Fruit fly (Drosophila melanogaster) whole organism, embryonic: Measurements from ENCODE around the gene Ms.

Source experiments
- ATbp ChIP-seq: fragments of 200-800 bp; sonication (Bioruptor generic); optimal IDR thresholded peaks from 2 replicates; lab custom pipeline; 2017; ENCODE audit warnings: missing biosample characterization, mild to moderate bottlenecking, missing genetic modification characterization, missing genetic modification reagents
- Ada2b ChIP-seq: fragments of 200-800 bp; sonication (Bioruptor generic); IDR thresholded peaks from 2 replicates; pipeline ENCODE4 v1.3.6; 2022; ENCODE audit warnings: missing biosample characterization, missing genetic modification characterization
- Atf3 ChIP-seq: fragments of 200-800 bp; sonication (Bioruptor generic); optimal IDR thresholded peaks from 3 replicates; lab custom pipeline; 2016; ENCODE audit warnings: missing biosample characterization, missing genetic modification characterization
- CG10209 ChIP-seq: fragments of 200-800 bp; sonication (Bioruptor generic); optimal IDR thresholded peaks from 3 replicates; lab custom pipeline; 2017; ENCODE audit warnings: missing biosample characterization, mild to moderate bottlenecking, missing genetic modification characterization, missing genetic modification reagents
- CG10366 ChIP-seq: fragments of 200-800 bp; sonication (Bioruptor generic); IDR thresholded peaks from 2 replicates; pipeline ENCODE4 v1.3.6; 2022; ENCODE audit warnings: missing biosample characterization, missing genetic modification characterization
- CG12219 ChIP-seq: fragments of 200-800 bp; sonication (Bioruptor generic); optimal IDR thresholded peaks from 3 replicates; lab custom pipeline; 2018; ENCODE audit warnings: missing biosample characterization, mild to moderate bottlenecking, missing genetic modification characterization
- CG12659 ChIP-seq: fragments of 200-800 bp; sonication (Bioruptor generic); optimal IDR thresholded peaks from 3 replicates; lab custom pipeline; 2017; ENCODE audit warnings: mild to moderate bottlenecking, missing biosample characterization, missing genetic modification reagents, missing genetic modification characterization
- CG14860 ChIP-seq: fragments of 200-800 bp; sonication (Bioruptor generic); IDR thresholded peaks from 3 replicates; pipeline ENCODE4 v1.3.6; 2022; ENCODE audit warnings: missing biosample characterization, missing genetic modification characterization; ENCODE audit not compliant: partially characterized antibody
- CG14965 ChIP-seq: fragments of 200-800 bp; sonication (Bioruptor generic); optimal IDR thresholded peaks from 2 replicates; lab custom pipeline; 2016; ENCODE audit warnings: missing biosample characterization, missing genetic modification characterization, borderline replicate concordance
- CG15011 ChIP-seq: fragments of 200-800 bp; sonication (Bioruptor generic); optimal IDR thresholded peaks from 3 replicates; lab custom pipeline; 2018; ENCODE audit warnings: missing biosample characterization, mild to moderate bottlenecking, missing genetic modification characterization
- CG16779 ChIP-seq: fragments of 200-800 bp; sonication (Bioruptor generic); IDR thresholded peaks from 2 replicates; pipeline ENCODE4 v1.3.6; 2022; ENCODE audit warnings: missing biosample characterization, missing genetic modification characterization
- CG16815 ChIP-seq: fragments of 200-800 bp; sonication (Bioruptor generic); optimal IDR thresholded peaks from 3 replicates; lab custom pipeline; 2017; ENCODE audit warnings: missing biosample characterization, mild to moderate bottlenecking, missing genetic modification characterization
- CG2875 ChIP-seq: fragments of 200-800 bp; sonication (Bioruptor generic); optimal IDR thresholded peaks from 2 replicates; lab custom pipeline; 2017; ENCODE audit warnings: missing biosample characterization, mild to moderate bottlenecking, missing genetic modification characterization, missing genetic modification reagents
- CG30020 ChIP-seq: fragments of 200-800 bp; optimal IDR thresholded peaks from 2 replicates; lab custom pipeline; 2019; ENCODE audit warnings: missing biosample characterization, mild to moderate bottlenecking, missing genetic modification characterization, moderate library complexity
- CG32532 ChIP-seq: fragments of 200-800 bp; sonication (Bioruptor generic); IDR thresholded peaks from 2 replicates; pipeline ENCODE4 v1.3.6; 2022; ENCODE audit warnings: missing biosample characterization, missing genetic modification characterization
- CG32772 ChIP-seq: fragments of 200-800 bp; sonication (Bioruptor generic); IDR thresholded peaks from 2 replicates; pipeline ENCODE4 v1.3.6; 2022; ENCODE audit warnings: missing biosample characterization, missing genetic modification characterization
- CG3407 ChIP-seq: fragments of 200-800 bp; sonication (Bioruptor generic); optimal IDR thresholded peaks from 2 replicates; lab custom pipeline; 2018; ENCODE audit warnings: missing biosample characterization, mild to moderate bottlenecking, missing genetic modification characterization
- CG42726 ChIP-seq: fragments of 200-800 bp; sonication (Bioruptor generic); IDR thresholded peaks from 2 replicates; pipeline ENCODE4 v1.3.6; 2022; ENCODE audit warnings: missing biosample characterization, missing genetic modification characterization; ENCODE audit not compliant: partially characterized antibody
- CG4282 ChIP-seq: fragments of 200-800 bp; sonication (Bioruptor generic); optimal IDR thresholded peaks from 2 replicates; lab custom pipeline; 2016; ENCODE audit warnings: missing biosample characterization, missing genetic modification characterization
- CG6791 ChIP-seq: fragments of 200-800 bp; sonication (Bioruptor generic); IDR thresholded peaks from 3 replicates; pipeline ENCODE4 v1.3.6; 2022; ENCODE audit warnings: missing biosample characterization, missing genetic modification characterization; ENCODE audit not compliant: partially characterized antibody
- CG6813 ChIP-seq: fragments of 200-800 bp; sonication (Bioruptor generic); optimal IDR thresholded peaks from 2 replicates; lab custom pipeline; 2017; ENCODE audit warnings: missing biosample characterization, missing genetic modification characterization, mild to moderate bottlenecking, moderate library complexity, missing genetic modification reagents
- CG7839 ChIP-seq: fragments of 200-800 bp; sonication (Bioruptor generic); optimal IDR thresholded peaks from 3 replicates; lab custom pipeline; 2018; ENCODE audit warnings: missing biosample characterization, mild to moderate bottlenecking, missing genetic modification characterization, moderate library complexity
- CG9817 ChIP-seq: fragments of 200-800 bp; sonication (Bioruptor generic); optimal IDR thresholded peaks from 2 replicates; lab custom pipeline; 2018; ENCODE audit warnings: missing biosample characterization, mild to moderate bottlenecking, missing genetic modification characterization, moderate library complexity
- GATAe ChIP-seq: fragments of 200-800 bp; sonication (Bioruptor generic); conservative IDR thresholded peaks from 2 replicates; pipeline ENCODE4 v1.3.6; 2022; ENCODE audit warnings: missing biosample characterization, missing genetic modification characterization
- Hr3 ChIP-seq: fragments of 200-800 bp; sonication (Bioruptor generic); optimal IDR thresholded peaks from 3 replicates; lab custom pipeline; 2016; ENCODE audit warnings: missing biosample characterization, missing genetic modification characterization
- Ptx1 ChIP-seq: fragments of 200-800 bp; sonication (Bioruptor generic); IDR thresholded peaks from 2 replicates; pipeline ENCODE4 v1.3.6; 2022; ENCODE audit warnings: missing biosample characterization, missing genetic modification characterization
- Rx ChIP-seq: fragments of 200-800 bp; sonication (Bioruptor generic); IDR thresholded peaks from 2 replicates; pipeline ENCODE4 v1.3.6; 2022; ENCODE audit warnings: missing biosample characterization, missing genetic modification characterization
- Taf1 ChIP-seq: fragments of 200-800 bp; sonication (Bioruptor generic); IDR thresholded peaks from 2 replicates; pipeline ENCODE4 v1.3.6; 2022; ENCODE audit warnings: missing biosample characterization, missing genetic modification characterization
- chinmo ChIP-seq: fragments of 200-800 bp; sonication (Bioruptor generic); IDR thresholded peaks from 4 replicates; pipeline ENCODE4 v1.3.6; 2022; ENCODE audit warnings: missing biosample characterization, missing genetic modification characterization; ENCODE audit not compliant: partially characterized antibody
- crc ChIP-seq: fragments of 200-800 bp; sonication (Bioruptor generic); optimal IDR thresholded peaks from 2 replicates; lab custom pipeline; 2016; ENCODE audit warnings: missing biosample characterization, missing genetic modification characterization
- dati ChIP-seq: fragments of 200-800 bp; sonication (Bioruptor generic); IDR thresholded peaks from 2 replicates; pipeline ENCODE4 v1.3.6; 2022; ENCODE audit warnings: missing biosample characterization, missing genetic modification characterization
- disco-r ChIP-seq: fragments of 200-800 bp; sonication (Bioruptor generic); optimal IDR thresholded peaks from 2 replicates; lab custom pipeline; 2016; ENCODE audit warnings: missing biosample characterization, missing genetic modification characterization
- exex ChIP-seq: fragments of 200-800 bp; sonication (Bioruptor generic); optimal IDR thresholded peaks from 4 replicates; lab custom pipeline; 2018; ENCODE audit warnings: missing biosample characterization, mild to moderate bottlenecking, missing genetic modification characterization, moderate library complexity
- fru ChIP-seq: fragments of >200 bp; optimal IDR thresholded peaks from 2 replicates; lab custom pipeline; 2017
- gfzf ChIP-seq: fragments of 200-800 bp; sonication (Bioruptor generic); optimal IDR thresholded peaks from 2 replicates; lab custom pipeline; 2016; ENCODE audit warnings: missing biosample characterization, mild to moderate bottlenecking, missing genetic modification characterization, moderate library complexity
- gsb ChIP-seq: fragments of 200-800 bp; sonication (Bioruptor generic); IDR thresholded peaks from 2 replicates; pipeline ENCODE4 v1.3.6; 2022; ENCODE audit warnings: missing biosample characterization, missing genetic modification characterization
- lbe ChIP-seq: fragments of 200-800 bp; sonication (Bioruptor generic); optimal IDR thresholded peaks from 2 replicates; lab custom pipeline; 2016; ENCODE audit warnings: missing biosample characterization, mild to moderate bottlenecking, missing genetic modification characterization
- maf-S ChIP-seq: fragments of 200-800 bp; sonication (Bioruptor generic); optimal IDR thresholded peaks from 2 replicates; lab custom pipeline; 2016; ENCODE audit warnings: missing biosample characterization, missing genetic modification characterization
- mld ChIP-seq: fragments of 200-800 bp; sonication (Bioruptor generic); IDR thresholded peaks from 3 replicates; pipeline ENCODE4 v1.3.6; 2022; ENCODE audit warnings: missing biosample characterization, missing genetic modification characterization; ENCODE audit not compliant: partially characterized antibody
- nerfin-1 ChIP-seq: fragments of 200-800 bp; sonication (Bioruptor generic); optimal IDR thresholded peaks from 3 replicates; lab custom pipeline; 2019; ENCODE audit warnings: missing biosample characterization, mild to moderate bottlenecking, missing genetic modification characterization, moderate library complexity
- ro ChIP-seq: fragments of 200-800 bp; sonication (Bioruptor generic); IDR thresholded peaks from 2 replicates; pipeline ENCODE4 v1.3.6; 2022; ENCODE audit warnings: missing biosample characterization, missing genetic modification characterization
- sd ChIP-seq: fragments of 200-800 bp; sonication (Bioruptor generic); optimal IDR thresholded peaks from 3 replicates; lab custom pipeline; 2018; ENCODE audit warnings: missing biosample characterization, mild to moderate bottlenecking, missing genetic modification characterization, moderate library complexity
- tna ChIP-seq: fragments of 200-800 bp; sonication (Bioruptor generic); IDR thresholded peaks from 2 replicates; pipeline ENCODE4 v1.3.6; 2022; ENCODE audit warnings: missing biosample characterization, missing genetic modification characterization; ENCODE audit not compliant: partially characterized antibody
- trh ChIP-seq: fragments of 200-800 bp; sonication (Bioruptor generic); optimal IDR thresholded peaks from 2 replicates; lab custom pipeline; 2016; ENCODE audit warnings: missing biosample characterization, missing genetic modification characterization
- unc-4 ChIP-seq: fragments of 200-800 bp; sonication (Bioruptor generic); IDR thresholded peaks from 2 replicates; pipeline ENCODE4 v1.3.6; 2022; ENCODE audit warnings: missing biosample characterization, missing genetic modification characterization; ENCODE audit not compliant: partially characterized antibody
- unpg ChIP-seq: fragments of 200-800 bp; sonication (Bioruptor generic); optimal IDR thresholded peaks from 3 replicates; lab custom pipeline; 2018; ENCODE audit warnings: missing biosample characterization, mild to moderate bottlenecking, missing genetic modification characterization, moderate library complexity
- z ChIP-seq: fragments of 200-800 bp; sonication (Bioruptor generic); IDR thresholded peaks from 3 replicates; pipeline ENCODE4 v1.3.6; 2022; ENCODE audit warnings: missing biosample characterization, missing genetic modification characterization
- zen ChIP-seq: fragments of 200-800 bp; sonication (Bioruptor generic); optimal IDR thresholded peaks from 3 replicates; lab custom pipeline; 2018; ENCODE audit warnings: missing biosample characterization, mild to moderate bottlenecking, missing genetic modification characterization, moderate library complexity
- zen2 ChIP-seq: fragments of 200-800 bp; sonication (Bioruptor generic); IDR thresholded peaks from 3 replicates; pipeline ENCODE4 v1.3.6; 2022; ENCODE audit warnings: missing biosample characterization, missing genetic modification characterization; ENCODE audit not compliant: partially characterized antibody

The Ms gene

DNA sequence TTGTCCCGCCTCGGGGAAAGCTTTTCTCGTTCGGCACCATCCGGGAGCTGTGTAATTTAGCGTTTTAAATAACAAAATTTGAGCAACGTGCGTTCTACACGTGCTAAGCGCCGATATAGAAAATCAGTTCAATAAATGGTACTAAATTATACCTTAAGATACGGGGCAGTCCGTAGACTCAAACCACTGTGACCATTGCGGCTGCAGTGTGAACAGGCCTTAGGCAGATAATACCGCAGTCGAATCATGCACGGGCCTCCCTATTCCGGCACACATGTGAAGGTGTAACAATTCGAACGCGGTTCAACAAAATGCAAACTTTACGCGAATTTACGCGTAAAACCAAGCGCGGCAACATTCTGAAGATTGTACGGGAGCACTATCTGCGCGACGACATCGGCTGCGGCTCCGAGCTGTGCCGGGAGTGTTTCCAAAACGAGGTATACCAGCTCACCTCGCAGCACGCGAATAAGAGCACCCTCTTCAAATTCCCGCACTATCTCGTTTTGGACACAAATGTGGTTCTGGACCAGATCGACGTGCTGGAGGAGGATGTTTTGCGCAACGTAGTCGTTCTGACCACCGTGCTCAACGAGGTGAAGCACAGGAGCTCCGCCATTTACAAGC lies 8.1 kb upstream of the Ms start, which contains the start of the genes Rrp5 and Dis3 (continued):
- TF ChIP-seq Ada2b (GFP tag; lab: Robert Waterston, UW) (peak; percentile 32; the same call in 1 of the 2 replicates), CG2875 (no peak), disco-r (GFP tag; lab: Kevin White, UChicago) (no peak), CG6791 (GFP tag; lab: Robert Waterston, UW) (peak; percentile 66; the same call in 2 of the 3 replicates), z (GFP tag; lab: Robert Waterston, UW) (no peak; the same call in 2 of the 3 replicates), lbe (GFP tag; lab: Kevin White, UChicago) (no peak), unc-4 (GFP tag; lab: Robert Waterston, UW) (peak; percentile 39; the same call in 1 of the 2 replicates), CG14965 (no peak), mld (no peak), CG12659 (GFP tag; lab: Kevin White, UChicago) (no peak), nerfin-1 (tag; lab: Kevin White, UChicago) (no peak), CG15011 (GFP tag; lab: Kevin White, UChicago) (no peak), CG16815 (no peak), exex (tag; lab: Kevin White, UChicago) (no peak), trh (GFP tag; lab: Kevin White, UChicago) (no peak), Atf3 (GFP tag; lab: Kevin White, UChicago) (no peak), chinmo (0 out of 4 replicates have a peak, but pooled peaks have one; percentile 30), zen (tag; lab: Kevin White, UChicago) (no peak), ATbp (GFP tag; lab: Kevin White, UChicago) (no peak), Hr3 (GFP tag; lab: Kevin White, UChicago) (peak; percentile 15), Ptx1 (GFP tag; lab: Robert Waterston, UW) (peak; percentile 45; the same call in 1 of the 2 replicates), sd (tag; lab: Kevin White, UChicago) (no peak), gfzf (peak; percentile 97), gsb (GFP tag; lab: Robert Waterston, UW) (no peak), CG10209 (GFP tag; lab: Kevin White, UChicago) (no peak), CG32772 (GFP tag; lab: Robert Waterston, UW) (no peak), ro (GFP tag; lab: Robert Waterston, UW) (no peak), fru (lab: Kevin White, UChicago) (no peak), CG16779 (peak; percentile 54; the same call in 1 of the 2 replicates), CG32532 (GFP tag; lab: Robert Waterston, UW) (peak; percentile 65), tna (GFP tag; lab: Robert Waterston, UW) (no peak), CG30020 (tag; lab: Kevin White, UChicago) (peak; percentile 94), CG7839 (tag; lab: Kevin White, UChicago) (no peak), CG10366 (GFP tag; lab: Robert Waterston, UW) (peak; percentile 42; the same call in 1 of the 2 replicates), dati (no peak), CG14860 (0 out of 3 replicates have a peak, but pooled peaks have one; percentile 20), crc (GFP tag; lab: Kevin White, UChicago) (no peak), CG3407 (GFP tag; lab: Kevin White, UChicago) (no peak), Taf1 (GFP tag; lab: Robert Waterston, UW) (no peak), CG4282 (no peak), CG42726 (GFP tag; lab: Robert Waterston, UW) (0 out of 2 replicates have a peak, but pooled peaks have one; percentile 65), zen2 (GFP tag; lab: Robert Waterston, UW) (no peak), Rx (no peak), CG9817 (peak; percentile 44), unpg (GFP tag; lab: Kevin White, UChicago) (no peak), maf-S (GFP tag; lab: Kevin White, UChicago) (peak; percentile 41), CG12219 (GFP tag; lab: Kevin White, UChicago) (no peak), CG6813 (GFP tag; lab: Kevin White, UChicago) (no peak), GATAe (peak; percentile 85)
